Worm (Caenorhabditis elegans) whole organism, L2 larva: ENCODE results near the gene git-1.

Source experiments
- C34F6.9 ChIP-seq: fragments of 150-350 bp; optimal IDR thresholded peaks from 2 replicates; lab custom pipeline; 2014; ENCODE audit warnings: missing biosample characterization, missing genetic modification characterization
- F13H6.1 ChIP-seq: sonication (generic microtip); optimal IDR thresholded peaks from 2 replicates; lab custom pipeline; 2016; ENCODE audit warnings: missing genetic modification characterization, missing compliant biosample characterization
- R02D3.7 ChIP-seq: fragments of 150-350 bp; optimal IDR thresholded peaks from 2 replicates; lab custom pipeline; 2014; ENCODE audit warnings: missing biosample characterization, missing genetic modification characterization
- Y55F3AM.14 ChIP-seq: fragments of 200-800 bp; sonication (Bioruptor generic); optimal IDR thresholded peaks from 2 replicates; lab custom pipeline; 2018; ENCODE audit warnings: mild to moderate bottlenecking, missing genetic modification characterization, missing compliant biosample characterization
- ZK546.5 ChIP-seq: sonication (generic microtip); optimal IDR thresholded peaks from 2 replicates; lab custom pipeline; 2017; ENCODE audit warnings: missing biosample characterization, missing genetic modification characterization
- alr-1 ChIP-seq: fragments of 150-350 bp; optimal IDR thresholded peaks from 2 replicates; lab custom pipeline; 2014; ENCODE audit warnings: missing biosample characterization, missing genetic modification characterization
- aly-2 ChIP-seq: fragments of 150-350 bp; optimal IDR thresholded peaks from 2 replicates; lab custom pipeline; 2014; ENCODE audit warnings: missing biosample characterization, missing genetic modification characterization
- ama-1 ChIP-seq: fragments of 150-350 bp; optimal IDR thresholded peaks from 2 replicates; lab custom pipeline; 2018; ENCODE audit warnings: inconsistent platforms
- blmp-1 ChIP-seq: sonication (generic microtip); optimal IDR thresholded peaks from 2 replicates; lab custom pipeline; 2017; ENCODE audit warnings: missing genetic modification characterization, mild to moderate bottlenecking, missing compliant biosample characterization, antibody characterized with exemption, moderate library complexity; ENCODE audit not compliant: insufficient read depth
- ceh-16 ChIP-seq: fragments of 150-350 bp; optimal IDR thresholded peaks from 2 replicates; lab custom pipeline; 2014; ENCODE audit warnings: missing biosample characterization, missing genetic modification characterization
- ceh-82 ChIP-seq: fragments of 150-350 bp; optimal IDR thresholded peaks from 2 replicates; lab custom pipeline; 2014; ENCODE audit warnings: missing biosample characterization, missing genetic modification characterization
- crh-2 ChIP-seq: sonication (generic microtip); optimal IDR thresholded peaks from 2 replicates; lab custom pipeline; 2017; ENCODE audit warnings: missing biosample characterization, missing genetic modification characterization
- dmd-4 ChIP-seq: sonication (generic microtip); optimal IDR thresholded peaks from 2 replicates; lab custom pipeline; 2017; ENCODE audit warnings: missing biosample characterization, missing genetic modification characterization
- egl-27 ChIP-seq: sonication (generic microtip); optimal IDR thresholded peaks from 3 replicates; lab custom pipeline; 2017; ENCODE audit warnings: missing biosample characterization, missing genetic modification reagents, missing genetic modification characterization
- elt-1 ChIP-seq: fragments of 150-350 bp; optimal IDR thresholded peaks from 2 replicates; lab custom pipeline; 2014; ENCODE audit warnings: missing biosample characterization, missing genetic modification characterization
- elt-3 ChIP-seq: sonication (generic microtip); optimal IDR thresholded peaks from 2 replicates; lab custom pipeline; 2017; ENCODE audit warnings: missing biosample characterization, missing genetic modification characterization
- fos-1 ChIP-seq: fragments of 150-350 bp; optimal IDR thresholded peaks from 2 replicates; lab custom pipeline; 2014; ENCODE audit warnings: missing biosample characterization, missing genetic modification characterization
- gmeb-1 ChIP-seq: fragments of 150-350 bp; optimal IDR thresholded peaks from 2 replicates; lab custom pipeline; 2014; ENCODE audit warnings: missing biosample characterization, missing genetic modification characterization
- lin-11 ChIP-seq: fragments of 150-350 bp; sonication (generic microtip); optimal IDR thresholded peaks from 2 replicates; lab custom pipeline; 2014; ENCODE audit warnings: missing biosample characterization, missing genetic modification characterization, inconsistent platforms, mixed read lengths
- lin-13 ChIP-seq: fragments of 150-350 bp; optimal IDR thresholded peaks from 2 replicates; lab custom pipeline; 2014; ENCODE audit warnings: missing biosample characterization, missing genetic modification reagents, missing genetic modification characterization
- lin-39 ChIP-seq: fragments of 150-350 bp; optimal IDR thresholded peaks from 2 replicates; lab custom pipeline; 2014; ENCODE audit warnings: missing biosample characterization, missing genetic modification reagents, missing genetic modification characterization
- lsy-2 ChIP-seq, 2 experiments: fragments of 150-350 bp in 1 of 2; sonication (generic microtip) in 1 of 2; optimal IDR thresholded peaks; 2 replicates each; lab custom pipeline; 2014 to 2017; ENCODE audit warnings: missing biosample characterization in 2 of 2, missing genetic modification characterization in 2 of 2
- mab-5 ChIP-seq: fragments of 150-350 bp; optimal IDR thresholded peaks from 2 replicates; lab custom pipeline; 2014; ENCODE audit warnings: missing biosample characterization, missing genetic modification characterization
- mbf-1 ChIP-seq: sonication (generic microtip); optimal IDR thresholded peaks from 2 replicates; lab custom pipeline; 2017; ENCODE audit warnings: missing biosample characterization, missing genetic modification characterization
- mdl-1 ChIP-seq, 2 experiments: fragments of 150-350 bp in 1 of 2; sonication (generic microtip) in 1 of 2; optimal IDR thresholded peaks; 2 replicates each; lab custom pipeline; 2017; ENCODE audit warnings: missing biosample characterization in 2 of 2, missing genetic modification characterization in 2 of 2
- nhr-10 ChIP-seq: sonication (generic microtip); optimal IDR thresholded peaks from 2 replicates; lab custom pipeline; 2017; ENCODE audit warnings: missing biosample characterization, missing genetic modification characterization
- nhr-11 ChIP-seq: fragments of 150-350 bp; optimal IDR thresholded peaks from 2 replicates; lab custom pipeline; 2014; ENCODE audit warnings: missing biosample characterization, missing genetic modification characterization
- nhr-12 ChIP-seq: fragments of 150-350 bp; optimal IDR thresholded peaks from 2 replicates; lab custom pipeline; 2014; ENCODE audit warnings: missing biosample characterization, missing genetic modification characterization
- nhr-129 ChIP-seq: fragments of 150-350 bp; optimal IDR thresholded peaks from 2 replicates; lab custom pipeline; 2014; ENCODE audit warnings: missing biosample characterization, missing genetic modification characterization
- nhr-21 ChIP-seq: fragments of 150-350 bp; optimal IDR thresholded peaks from 2 replicates; lab custom pipeline; 2014; ENCODE audit warnings: missing biosample characterization, missing genetic modification characterization
- nhr-23 ChIP-seq: fragments of 150-350 bp; optimal IDR thresholded peaks from 2 replicates; lab custom pipeline; 2014; ENCODE audit warnings: missing biosample characterization, missing genetic modification reagents, missing genetic modification characterization
- nhr-237 ChIP-seq: fragments of 150-350 bp; optimal IDR thresholded peaks from 2 replicates; lab custom pipeline; 2014; ENCODE audit warnings: missing biosample characterization, missing genetic modification characterization
- nhr-25 ChIP-seq: fragments of 150-350 bp; sonication (generic microtip); optimal IDR thresholded peaks from 3 replicates; lab custom pipeline; 2014; ENCODE audit warnings: missing biosample characterization, missing genetic modification characterization
- nhr-6 ChIP-seq: fragments of 150-350 bp; optimal IDR thresholded peaks from 2 replicates; lab custom pipeline; 2014; ENCODE audit warnings: missing biosample characterization, missing genetic modification characterization
- nhr-77 ChIP-seq: fragments of 150-350 bp; optimal IDR thresholded peaks from 2 replicates; lab custom pipeline; 2014; ENCODE audit warnings: missing biosample characterization, missing genetic modification characterization
- peb-1 ChIP-seq: fragments of 150-350 bp; optimal IDR thresholded peaks from 2 replicates; lab custom pipeline; 2014; ENCODE audit warnings: missing biosample characterization, missing genetic modification characterization
- sem-4 ChIP-seq: fragments of 150-350 bp; optimal IDR thresholded peaks from 2 replicates; lab custom pipeline; 2014; ENCODE audit warnings: missing biosample characterization, missing genetic modification reagents, missing genetic modification characterization
- skn-1 ChIP-seq: sonication (generic microtip); optimal IDR thresholded peaks from 2 replicates; lab custom pipeline; 2017; ENCODE audit warnings: missing biosample characterization, missing genetic modification characterization
- sma-3 ChIP-seq: sonication (generic microtip); optimal IDR thresholded peaks from 2 replicates; lab custom pipeline; 2016; ENCODE audit warnings: missing genetic modification reagents, missing genetic modification characterization, missing compliant biosample characterization
- sma-9 ChIP-seq, 2 experiments: fragments of 150-350 bp in 1 of 2; sonication (generic microtip) in 1 of 2; optimal IDR thresholded peaks; 2 replicates each; lab custom pipeline; 2014 to 2016; ENCODE audit warnings: missing genetic modification characterization in 2 of 2, mild to moderate bottlenecking in 1 of 2, missing biosample characterization in 1 of 2, missing compliant biosample characterization in 1 of 2, missing genetic modification reagents in 1 of 2, moderate library complexity in 1 of 2
- snpc-4 ChIP-seq: fragments of 150-350 bp; optimal IDR thresholded peaks from 2 replicates; lab custom pipeline; 2014; ENCODE audit warnings: missing biosample characterization, missing genetic modification characterization
- unc-39 ChIP-seq: fragments of 150-350 bp; optimal IDR thresholded peaks from 2 replicates; lab custom pipeline; 2014; ENCODE audit warnings: missing biosample characterization, missing genetic modification characterization
- unc-55 ChIP-seq: fragments of 150-350 bp; sonication (generic microtip); optimal IDR thresholded peaks from 3 replicates; lab custom pipeline; 2014; ENCODE audit warnings: missing biosample characterization, missing genetic modification reagents, missing genetic modification characterization
- unc-62 ChIP-seq: fragments of 150-350 bp; optimal IDR thresholded peaks from 2 replicates; lab custom pipeline; 2014; ENCODE audit warnings: missing biosample characterization, missing genetic modification reagents, missing genetic modification characterization
- zag-1 ChIP-seq: fragments of 150-350 bp; optimal IDR thresholded peaks from 2 replicates; lab custom pipeline; 2014; ENCODE audit warnings: missing biosample characterization, missing genetic modification characterization
- ztf-1 ChIP-seq: fragments of 200-800 bp; sonication (Bioruptor generic); conservative IDR thresholded peaks from 2 replicates; pipeline ENCODE4 v1.3.6; 2022; ENCODE audit warnings: missing genetic modification characterization, missing compliant biosample characterization
- ztf-11 ChIP-seq: sonication (generic microtip); optimal IDR thresholded peaks from 2 replicates; lab custom pipeline; 2017; ENCODE audit warnings: missing biosample characterization, missing genetic modification characterization
- ztf-4 ChIP-seq: fragments of 150-350 bp; optimal IDR thresholded peaks from 2 replicates; lab custom pipeline; 2014; ENCODE audit warnings: missing biosample characterization, missing genetic modification characterization

git-1 gene

DNA sequence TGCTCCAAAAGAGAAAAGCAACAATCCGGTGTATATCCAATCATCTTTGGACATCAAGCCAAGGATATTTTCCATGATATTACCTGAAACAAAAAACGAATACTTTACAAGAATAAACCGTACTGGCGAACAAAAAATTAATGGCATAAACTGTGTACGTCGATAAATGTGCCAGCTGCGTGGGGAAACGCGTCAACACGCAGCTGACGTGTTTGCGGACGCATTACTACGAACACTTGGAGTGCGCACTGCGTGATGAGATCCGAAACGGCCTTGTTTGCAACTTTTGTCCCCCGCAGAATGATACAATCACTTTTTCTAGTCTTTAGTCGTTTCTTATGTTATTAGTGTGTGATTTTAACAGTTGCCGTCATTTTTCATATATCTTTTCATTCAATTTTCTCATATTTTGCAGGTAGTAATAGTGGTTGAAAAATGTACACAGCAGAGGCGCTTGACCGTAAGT lies at the start of gene git-1, which contains the start of gene mboa-7:
TSS of gene git-1 (plus strand) at position 416 of the 466 bp plus-strand sequence.
TSS of gene mboa-7 (minus strand) at position 83 of the 466 bp plus-strand sequence.
- TF ChIP-seq ztf-1 (GFP tag; lab: Robert Waterston, UW), result no peak
- no peak for TF ChIP-seq unc-62 (GFP tag; lab: Kevin White, UChicago)
- no peak for TF ChIP-seq nhr-11 (tag; lab: Kevin White, UChicago)
- no peak for TF ChIP-seq nhr-10 (tag; lab: Kevin White, UChicago)
- TF ChIP-seq skn-1 (tag; lab: Kevin White, UChicago), result no peak
- peak; percentile 6 for TF ChIP-seq egl-27 (tag; lab: Kevin White, UChicago)
- no peak for TF ChIP-seq elt-3
- TF ChIP-seq nhr-21 (tag; lab: Kevin White, UChicago), result peak; percentile 40
- no peak for TF ChIP-seq lin-39 (tag; lab: Kevin White, UChicago)
- peak; percentile 29 for TF ChIP-seq ceh-16 (tag; lab: Kevin White, UChicago)
- peak; percentile 26 for TF ChIP-seq mab-5 (tag; lab: Kevin White, UChicago)
- TF ChIP-seq ZK546.5 (tag; lab: Kevin White, UChicago), result no peak
- TF ChIP-seq F13H6.1 (tag; lab: Kevin White, UChicago), result peak; percentile 56
- TF ChIP-seq nhr-237 (tag; lab: Kevin White, UChicago), result no peak
- TF ChIP-seq C34F6.9 (tag; lab: Kevin White, UChicago), result peak; percentile 42
- no peak for TF ChIP-seq mbf-1 (tag; lab: Kevin White, UChicago)
- peak in 1 of 2 experiments; percentile 66 for TF ChIP-seq lsy-2 (tag; optimal IDR thresholded peaks at IDR 0.05; lab: Kevin White, UChicago)
- peak; percentile 77 for TF ChIP-seq sma-9 (GFP tag; optimal IDR thresholded peaks at IDR 0.05; lab: Kevin White, UChicago)
- no peak for TF ChIP-seq sma-9 (tag; optimal IDR thresholded peaks at IDR 0.05; lab: Kevin White, UChicago)
- peak; percentile 68 for TF ChIP-seq unc-55 (GFP tag; lab: Kevin White, UChicago)
- no peak for TF ChIP-seq peb-1 (tag; lab: Kevin White, UChicago)
- TF ChIP-seq mdl-1 (tag; optimal IDR thresholded peaks at IDR 0.05; lab: Kevin White, UChicago), result peak in 1 of 2 experiments; percentile 15
- no peak for TF ChIP-seq nhr-12 (tag; lab: Kevin White, UChicago)
- TF ChIP-seq ztf-4 (tag; lab: Kevin White, UChicago), result no peak
- no peak for TF ChIP-seq nhr-25 (tag; lab: Kevin White, UChicago)
- peak; percentile 40 for TF ChIP-seq lin-11 (tag; lab: Kevin White, UChicago)
- peak; percentile 68 for TF ChIP-seq nhr-129 (tag; lab: Kevin White, UChicago)
- TF ChIP-seq crh-2 (tag; lab: Kevin White, UChicago), result peak; percentile 59
- TF ChIP-seq gmeb-1 (tag; lab: Kevin White, UChicago), result peak; percentile 57
- no peak for TF ChIP-seq zag-1
- peak; percentile 53 for TF ChIP-seq fos-1 (tag; lab: Kevin White, UChicago)
- TF ChIP-seq dmd-4 (tag; lab: Kevin White, UChicago), result no peak
- TF ChIP-seq blmp-1 (tag; lab: Kevin White, UChicago), result no peak
- TF ChIP-seq sem-4 (tag; lab: Kevin White, UChicago), result peak; percentile 43
- no peak for TF ChIP-seq alr-1 (tag; lab: Kevin White, UChicago)
- no peak for TF ChIP-seq nhr-23
- TF ChIP-seq ama-1, result no peak
- TF ChIP-seq aly-2 (tag; lab: Kevin White, UChicago), result no peak
- no peak for TF ChIP-seq Y55F3AM.14 (GFP tag; lab: Kevin White, UChicago)
- TF ChIP-seq ztf-11 (tag; lab: Kevin White, UChicago), result no peak
- no peak for TF ChIP-seq R02D3.7 (tag; lab: Kevin White, UChicago)
- TF ChIP-seq unc-39 (tag; lab: Kevin White, UChicago), result no peak
- peak; percentile 47 for TF ChIP-seq lin-13 (GFP tag; lab: Kevin White, UChicago)
- no peak for TF ChIP-seq nhr-6 (tag; lab: Kevin White, UChicago)
- TF ChIP-seq ceh-82, result no peak
- peak; percentile 73 for TF ChIP-seq sma-3 (GFP tag; lab: Kevin White, UChicago)
- TF ChIP-seq snpc-4 (tag; lab: Kevin White, UChicago), result no peak
- no peak for TF ChIP-seq elt-1 (tag; lab: Kevin White, UChicago)
- TF ChIP-seq nhr-77, result no peak
- TF ChIP-seq, all 48 proteins: peak for 18
